Worm (Caenorhabditis elegans): ENCODE measurements around the gene C14A11.2.

The C14A11.2 gene

ce11 chrX:2809611-2810010 is 6.7 kb downstream of the C14A11.2 start, which contains the start of gene C14A11.9 (continued):
- TF ChIP-seq nhr-27 (tag; optimal IDR thresholded peaks at IDR 0.05), result peak; percentile 2
- peak; percentile 84 for TF ChIP-seq ceh-27 (GFP tag; optimal IDR thresholded peaks at IDR 0.05)
- TF ChIP-seq K12H6.12 (tag; optimal IDR thresholded peaks at IDR 0.05), result peak; percentile 74
- no peak for TF ChIP-seq F10E7.11 (tag; optimal IDR thresholded peaks at IDR 0.05)
- peak; percentile 9 for TF ChIP-seq die-1 (tag; optimal IDR thresholded peaks at IDR 0.05)
- no peak for TF ChIP-seq zim-3 (tag; optimal IDR thresholded peaks at IDR 0.05)
- TF ChIP-seq lin-40 (tag; optimal IDR thresholded peaks at IDR 0.05), result peak; percentile 97
- TF ChIP-seq snpc-3.4 (tag; optimal IDR thresholded peaks at IDR 0.05), result peak; percentile 12
- no peak for TF ChIP-seq repo-1 (tag; optimal IDR thresholded peaks at IDR 0.05)
- TF ChIP-seq egl-18 (GFP tag; IDR thresholded peaks at IDR 0.05), result no peak
- TF ChIP-seq ets-4 (GFP tag; optimal IDR thresholded peaks at IDR 0.05), result peak; percentile 63
- peak; percentile 72 for TF ChIP-seq lin-54 (GFP tag; optimal IDR thresholded peaks at IDR 0.05)
- peak; percentile 41; the same call in 1 of the 2 replicates for TF ChIP-seq lir-1 (GFP tag; conservative IDR thresholded peaks at IDR 0.05)
- TF ChIP-seq ztf-22 (GFP tag; optimal IDR thresholded peaks at IDR 0.05), result peak; percentile 53
- 0 out of 2 replicates have a peak, but pooled peaks have one; percentile 24 for TF ChIP-seq egrh-3 (GFP tag; IDR thresholded peaks at IDR 0.05)
- TF ChIP-seq C06A6.2 (GFP tag; conservative IDR thresholded peaks at IDR 0.05), result peak; percentile 81
- TF ChIP-seq nhr-179 (tag; optimal IDR thresholded peaks at IDR 0.05), result no peak
- no peak; the same call in none of the 2 replicates for TF ChIP-seq hmg-1.2 (GFP tag; IDR thresholded peaks at IDR 0.05)
- TF ChIP-seq Y53G8AR.9 (GFP tag; conservative IDR thresholded peaks at IDR 0.05), result 0 out of 2 replicates have a peak, but pooled peaks have one; percentile 53
- TF ChIP-seq Y67H2A.10 (GFP tag; conservative IDR thresholded peaks at IDR 0.05), result 0 out of 2 replicates have a peak, but pooled peaks have one; percentile 14
- TF ChIP-seq cebp-1 (GFP tag; IDR thresholded peaks at IDR 0.05), result no peak
- TF ChIP-seq cebp-1 (tag; optimal IDR thresholded peaks at IDR 0.05), result peak; percentile 90

ce11 chrX:2814097-2814720 is 11.3 kb downstream of the C14A11.2 start, which contains the start of gene C14A11.6:
Gene C14A11.6, minus strand, starts transcription at chrX:2814147.
- TF ChIP-seq dox-1 (GFP tag; IDR thresholded peaks at IDR 0.05) (no peak), rpc-1 (optimal IDR thresholded peaks at IDR 0.05) (no peak), rpc-1 (tag; optimal IDR thresholded peaks at IDR 0.05) (no peak), hrde-1 (tag; optimal IDR thresholded peaks at IDR 0.05; ENCODE audit: borderline replicate concordance) (no peak), ztf-26 (tag; optimal IDR thresholded peaks at IDR 0.05) (no peak), atf-7 (tag; optimal IDR thresholded peaks at IDR 0.05) (no peak), ama-1 (optimal IDR thresholded peaks at IDR 0.05) (no peak), ama-1 (GFP tag; optimal IDR thresholded peaks at IDR 0.05) (no peak), egl-44 (GFP tag; IDR thresholded peaks at IDR 0.05) (no peak), Y95B8A.8 (GFP tag; IDR thresholded peaks at IDR 0.05) (no peak)

ce11 chrX:2818899-2819298 is 16.0 kb downstream of the C14A11.2 start:
- TF ChIP-seq nfya-1 (tag; optimal IDR thresholded peaks at IDR 0.05; ENCODE audit: borderline replicate concordance, insufficient read depth), result no peak
- no peak for TF ChIP-seq unc-130 (GFP tag; optimal IDR thresholded peaks at IDR 0.05)
- TF ChIP-seq tbx-9 (tag; optimal IDR thresholded peaks at IDR 0.05; ENCODE audit: borderline replicate concordance), result no peak

ce11 chrX:2819747-2820146 is 16.8 kb downstream of the C14A11.2 start:
- TF ChIP-seq lag-1 (GFP tag; IDR thresholded peaks at IDR 0.05) (no peak), attf-3 (GFP tag; conservative IDR thresholded peaks at IDR 0.05) (no peak), Y56A3A.18 (GFP tag; IDR thresholded peaks at IDR 0.05) (no peak)

All from whole organism, young adult.